Worm (Caenorhabditis elegans) whole organism, L4 larva: ENCODE measurements around the gene mlp-1.
A peak's percentile ranks its signal among the peaks of the same experiment; 100 is the strongest.

Experiments
- D1046.2 ChIP-seq: fragments of 200-800 bp; sonication (Bioruptor generic); IDR thresholded peaks from 2 replicates; pipeline ENCODE4 v1.3.6; 2022; ENCODE audit warnings: missing genetic modification characterization, missing compliant biosample characterization
- F10B5.3 ChIP-seq: sonication (generic microtip); optimal IDR thresholded peaks from 2 replicates; lab custom pipeline; 2016; ENCODE audit warnings: mild to moderate bottlenecking, missing genetic modification characterization, missing compliant biosample characterization
- F26F4.8 ChIP-seq: fragments of 200-800 bp; sonication (Bioruptor generic); conservative IDR thresholded peaks from 2 replicates; pipeline ENCODE4 v1.3.6; 2022; ENCODE audit warnings: missing genetic modification characterization, missing compliant biosample characterization
- F37D6.2 ChIP-seq: sonication (generic microtip); optimal IDR thresholded peaks from 2 replicates; lab custom pipeline; 2016; ENCODE audit warnings: mild to moderate bottlenecking, missing genetic modification characterization, missing compliant biosample characterization
- F49E8.2 ChIP-seq: sonication (generic microtip); optimal IDR thresholded peaks from 2 replicates; lab custom pipeline; 2016; ENCODE audit warnings: missing compliant biosample characterization, mild to moderate bottlenecking, missing genetic modification characterization, borderline replicate concordance
- R02D3.7 ChIP-seq: fragments of 150-350 bp; sonication (generic microtip); optimal IDR thresholded peaks from 3 replicates; lab custom pipeline; 2014; ENCODE audit warnings: missing biosample characterization, missing genetic modification characterization
- T20F7.1 ChIP-seq: fragments of 200-800 bp; sonication (Bioruptor generic); optimal IDR thresholded peaks from 2 replicates; lab custom pipeline; 2018; ENCODE audit warnings: mild to moderate bottlenecking, missing genetic modification characterization, missing compliant biosample characterization
- T26A8.4 ChIP-seq: fragments of 200-800 bp; sonication (Bioruptor generic); IDR thresholded peaks from 2 replicates; pipeline ENCODE4 v1.3.6; 2022; ENCODE audit warnings: missing genetic modification characterization, missing compliant biosample characterization
- Y105C5A.15 ChIP-seq: fragments of 200-800 bp; sonication (Bioruptor generic); IDR thresholded peaks from 2 replicates; pipeline ENCODE4 v1.3.6; 2022; ENCODE audit warnings: missing genetic modification characterization, missing compliant biosample characterization
- Y5F2A.4 ChIP-seq: fragments of 200-800 bp; sonication (Bioruptor generic); optimal IDR thresholded peaks from 2 replicates; lab custom pipeline; 2018; ENCODE audit warnings: mild to moderate bottlenecking, missing genetic modification characterization, missing compliant biosample characterization
- aly-2 ChIP-seq: sonication (generic microtip); optimal IDR thresholded peaks from 2 replicates; lab custom pipeline; 2018; ENCODE audit warnings: missing biosample characterization, missing genetic modification characterization
- ama-1 ChIP-seq: fragments of 150-350 bp; optimal IDR thresholded peaks from 2 replicates; lab custom pipeline; 2014; ENCODE audit warnings: inconsistent platforms, mixed read lengths
- ceh-20 ChIP-seq: fragments of 200-800 bp; sonication (Bioruptor generic); IDR thresholded peaks from 2 replicates; pipeline ENCODE4 v1.3.6; 2022; ENCODE audit warnings: missing genetic modification reagents, missing genetic modification characterization, missing compliant biosample characterization
- ceh-32 ChIP-seq: sonication (generic microtip); optimal IDR thresholded peaks from 2 replicates; lab custom pipeline; 2016; ENCODE audit warnings: mild to moderate bottlenecking, missing genetic modification characterization, missing compliant biosample characterization; ENCODE audit not compliant: poor library complexity
- ceh-82 ChIP-seq: sonication (generic microtip); optimal IDR thresholded peaks from 2 replicates; lab custom pipeline; 2017; ENCODE audit warnings: missing biosample characterization, missing genetic modification characterization
- daf-16 ChIP-seq, 3 experiments: sonication (generic microtip); optimal IDR thresholded peaks; 2 replicates each; lab custom pipeline; 2016 to 2017; ENCODE audit warnings: missing genetic modification characterization in 3 of 3, missing genetic modification reagents in 3 of 3, mild to moderate bottlenecking in 2 of 3, missing compliant biosample characterization in 2 of 3, missing biosample characterization in 1 of 3, moderate library complexity in 1 of 3
- dve-1 ChIP-seq: sonication (generic microtip); optimal IDR thresholded peaks from 2 replicates; lab custom pipeline; 2017; ENCODE audit warnings: antibody characterized with exemption, mild to moderate bottlenecking, missing genetic modification characterization, missing compliant biosample characterization; ENCODE audit not compliant: insufficient read depth
- fkh-10 ChIP-seq: fragments of 150-350 bp; optimal IDR thresholded peaks from 2 replicates; lab custom pipeline; 2014; ENCODE audit warnings: missing biosample characterization, missing genetic modification reagents, missing genetic modification characterization
- fos-1 ChIP-seq: fragments of 150-350 bp; optimal IDR thresholded peaks from 2 replicates; lab custom pipeline; 2014; ENCODE audit warnings: missing biosample characterization, missing genetic modification characterization
- hlh-11 ChIP-seq: fragments of 200-800 bp; sonication (Bioruptor generic); optimal IDR thresholded peaks from 2 replicates; lab custom pipeline; 2018; ENCODE audit warnings: mild to moderate bottlenecking, missing genetic modification characterization, missing compliant biosample characterization
- jun-1 ChIP-seq: fragments of 150-350 bp; optimal IDR thresholded peaks from 2 replicates; lab custom pipeline; 2014; ENCODE audit warnings: missing biosample characterization, missing genetic modification reagents, missing genetic modification characterization
- lin-1 ChIP-seq: fragments of 200-800 bp; sonication (Bioruptor generic); IDR thresholded peaks from 2 replicates; pipeline ENCODE4 v1.3.6; 2022; ENCODE audit warnings: missing genetic modification reagents, missing genetic modification characterization, missing compliant biosample characterization
- lin-29 ChIP-seq: fragments of 200-800 bp; sonication (Bioruptor generic); IDR thresholded peaks from 2 replicates; pipeline ENCODE4 v1.3.6; 2022; ENCODE audit warnings: missing genetic modification reagents, missing genetic modification characterization, missing compliant biosample characterization
- lin-38 ChIP-seq: fragments of 200-800 bp; sonication (Bioruptor generic); IDR thresholded peaks from 2 replicates; pipeline ENCODE4 v1.3.6; 2022; ENCODE audit warnings: missing genetic modification reagents, missing genetic modification characterization, missing compliant biosample characterization
- lin-39 ChIP-seq: fragments of 150-350 bp; optimal IDR thresholded peaks from 2 replicates; lab custom pipeline; 2014; ENCODE audit warnings: missing biosample characterization, missing genetic modification reagents, missing genetic modification characterization
- madf-9 ChIP-seq: fragments of 200-800 bp; sonication (Bioruptor generic); conservative IDR thresholded peaks from 2 replicates; pipeline ENCODE4 v1.3.6; 2022; ENCODE audit warnings: missing genetic modification reagents, missing genetic modification characterization, missing compliant biosample characterization
- mes-2 ChIP-seq: sonication (generic microtip); optimal IDR thresholded peaks from 2 replicates; lab custom pipeline; 2016; ENCODE audit warnings: missing genotype, mild to moderate bottlenecking, missing genetic modification characterization, missing compliant biosample characterization; ENCODE audit not compliant: poor library complexity, severe bottlenecking
- mxl-2 ChIP-seq: fragments of 200-800 bp; sonication (Bioruptor generic); conservative IDR thresholded peaks from 2 replicates; pipeline ENCODE4 v1.3.6; 2022; ENCODE audit warnings: missing genetic modification reagents, missing genetic modification characterization, missing compliant biosample characterization
- nhr-102 ChIP-seq: sonication (generic microtip); optimal IDR thresholded peaks from 2 replicates; lab custom pipeline; 2016; ENCODE audit warnings: mild to moderate bottlenecking, missing genetic modification characterization, moderate library complexity, missing compliant biosample characterization
- nhr-111 ChIP-seq: fragments of 200-800 bp; sonication (Bioruptor generic); optimal IDR thresholded peaks from 2 replicates; lab custom pipeline; 2018; ENCODE audit warnings: mild to moderate bottlenecking, missing genetic modification characterization, missing compliant biosample characterization
- nhr-237 ChIP-seq: sonication (generic microtip); optimal IDR thresholded peaks from 2 replicates; lab custom pipeline; 2017; ENCODE audit warnings: missing biosample characterization, missing genetic modification characterization
- nhr-42 ChIP-seq: fragments of 200-800 bp; sonication (Bioruptor generic); IDR thresholded peaks from 2 replicates; pipeline ENCODE4 v1.3.6; 2022; ENCODE audit warnings: missing genetic modification characterization, missing compliant biosample characterization
- nhr-48 ChIP-seq: sonication (generic microtip); optimal IDR thresholded peaks from 2 replicates; lab custom pipeline; 2016; ENCODE audit warnings: mild to moderate bottlenecking, missing genetic modification characterization, missing compliant biosample characterization
- nhr-76 ChIP-seq: fragments of 150-350 bp; optimal IDR thresholded peaks from 2 replicates; lab custom pipeline; 2014; ENCODE audit warnings: missing biosample characterization, missing genetic modification characterization
- nhr-77 ChIP-seq: fragments of 150-350 bp; optimal IDR thresholded peaks from 2 replicates; lab custom pipeline; 2014; ENCODE audit warnings: missing biosample characterization, missing genetic modification characterization
- pha-4 ChIP-seq, 2 experiments: fragments of 150-350 bp in 1 of 2; fragments of 200-800 bp in 1 of 2; sonication (Bioruptor generic) in 1 of 2; IDR thresholded peaks in 1 of 2; optimal IDR thresholded peaks in 1 of 2; 2 replicates each; pipeline versions ENCODE4 v1.3.6 to Lab custom; 2014 to 2022; ENCODE audit warnings: missing genetic modification characterization in 2 of 2, missing genetic modification reagents in 2 of 2, missing biosample characterization in 1 of 2, missing compliant biosample characterization in 1 of 2
- saeg-2 ChIP-seq: fragments of 200-800 bp; sonication (Bioruptor generic); IDR thresholded peaks from 2 replicates; pipeline ENCODE4 v1.3.6; 2022; ENCODE audit warnings: missing genetic modification reagents, missing genetic modification characterization, missing compliant biosample characterization
- snpc-1.2 ChIP-seq: fragments of 200-800 bp; sonication (Bioruptor generic); IDR thresholded peaks from 2 replicates; pipeline ENCODE4 v1.3.6; 2022; ENCODE audit warnings: missing genetic modification reagents, missing genetic modification characterization, missing compliant biosample characterization
- spr-1 ChIP-seq: sonication (generic microtip); optimal IDR thresholded peaks from 2 replicates; lab custom pipeline; 2016; ENCODE audit warnings: mild to moderate bottlenecking, missing genetic modification characterization, missing compliant biosample characterization
- spr-3 ChIP-seq: fragments of 200-800 bp; sonication (Bioruptor generic); optimal IDR thresholded peaks from 2 replicates; lab custom pipeline; 2018; ENCODE audit warnings: mild to moderate bottlenecking, missing genetic modification characterization, missing compliant biosample characterization
- tra-1 ChIP-seq: fragments of 200-800 bp; sonication (Bioruptor generic); IDR thresholded peaks from 2 replicates; pipeline ENCODE4 v1.3.6; 2022; ENCODE audit warnings: missing genetic modification reagents, missing genetic modification characterization, missing compliant biosample characterization
- unc-130 ChIP-seq: sonication (generic microtip); optimal IDR thresholded peaks from 2 replicates; lab custom pipeline; 2016; ENCODE audit warnings: missing genetic modification reagents, missing genetic modification characterization, missing compliant biosample characterization
- unc-62 ChIP-seq, 3 experiments: fragments of 150-350 bp in 1 of 3; sonication (generic microtip); optimal IDR thresholded peaks in 2 of 3; peaks in 1 of 3; 1 replicate in 1 of 3; 2 replicates in 2 of 3; lab custom pipeline; 2014 to 2017; ENCODE audit warnings: missing biosample characterization in 3 of 3, missing genetic modification characterization in 3 of 3, missing genetic modification reagents in 3 of 3, missing genotype in 1 of 3
- zag-1 ChIP-seq: fragments of 150-350 bp; optimal IDR thresholded peaks from 2 replicates; lab custom pipeline; 2014; ENCODE audit warnings: missing biosample characterization, missing genetic modification characterization
- zfp-2 ChIP-seq: sonication (generic microtip); optimal IDR thresholded peaks from 2 replicates; lab custom pipeline; 2016; ENCODE audit warnings: mild to moderate bottlenecking, missing genetic modification characterization, missing compliant biosample characterization
- zip-2 ChIP-seq: fragments of 150-350 bp; optimal IDR thresholded peaks from 2 replicates; lab custom pipeline; 2014; ENCODE audit warnings: missing biosample characterization, missing genetic modification characterization
- ztf-7 ChIP-seq: fragments of 150-350 bp; optimal IDR thresholded peaks from 2 replicates; lab custom pipeline; 2014; ENCODE audit warnings: missing biosample characterization, missing genetic modification characterization

Gene mlp-1

DNA sequence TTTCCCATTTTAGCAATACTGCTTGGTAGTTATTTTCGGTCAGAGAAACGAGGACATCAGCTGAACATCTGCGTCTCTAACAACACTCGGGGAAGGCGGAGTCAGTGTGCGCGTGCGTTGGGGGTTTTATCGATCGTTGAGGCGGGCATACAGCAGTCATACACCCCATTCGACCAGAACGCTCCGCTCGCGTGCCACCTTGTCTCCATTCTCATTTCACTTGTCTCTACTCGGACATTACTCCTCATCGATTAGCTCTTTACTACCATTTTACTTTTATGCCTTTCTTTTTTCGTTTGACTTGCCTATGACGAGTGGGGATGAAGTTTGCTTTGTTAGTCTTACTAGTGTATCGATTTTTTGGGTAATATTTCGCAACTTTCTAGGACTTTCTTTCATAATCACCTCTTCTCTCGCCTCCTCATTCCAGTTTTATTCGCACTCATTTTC is 34.3 kb downstream of the mlp-1 start (continued):
- TF ChIP-seq lin-39 (tag; lab: Kevin White, UChicago), result no peak
- no peak for TF ChIP-seq nhr-48 (tag; lab: Kevin White, UChicago)
- peak; percentile 51; the same call in 1 of the 2 replicates for TF ChIP-seq pha-4 (GFP tag; IDR thresholded peaks at IDR 0.05; lab: Robert Waterston, UW)
- peak; percentile 69 for TF ChIP-seq pha-4 (tag; optimal IDR thresholded peaks at IDR 0.05; lab: Kevin White, UChicago)
- TF ChIP-seq F26F4.8 (GFP tag; lab: Robert Waterston, UW), result no peak
- TF ChIP-seq T20F7.1 (GFP tag; lab: Kevin White, UChicago), result peak; percentile 44
- TF ChIP-seq unc-130 (GFP tag; lab: Kevin White, UChicago), result no peak
- TF ChIP-seq R02D3.7 (tag; lab: Kevin White, UChicago), result no peak
- peak; percentile 97 for TF ChIP-seq ama-1 (lab: Kevin White, UChicago)
- no peak; the same call in 1 of the 2 replicates for TF ChIP-seq lin-29 (GFP tag; lab: Robert Waterston, UW)
- TF ChIP-seq dve-1 (tag; lab: Kevin White, UChicago), result peak; percentile 85
- TF ChIP-seq lin-38 (GFP tag; lab: Robert Waterston, UW), result peak; percentile 53
- TF ChIP-seq fkh-10, result no peak
- no peak for TF ChIP-seq jun-1 (tag; lab: Kevin White, UChicago)
- TF ChIP-seq T26A8.4, result 0 out of 2 replicates have a peak, but pooled peaks have one; percentile 46
- TF ChIP-seq hlh-11 (tag; lab: Kevin White, UChicago), result peak; percentile 92
- no peak for TF ChIP-seq ceh-82 (tag; lab: Kevin White, UChicago)
- TF ChIP-seq nhr-76 (tag; lab: Kevin White, UChicago), result no peak
- TF ChIP-seq nhr-42 (GFP tag; lab: Robert Waterston, UW), result no peak
- no peak for TF ChIP-seq zag-1 (tag; lab: Kevin White, UChicago)
- 0 out of 2 replicates have a peak, but pooled peaks have one; percentile 28 for TF ChIP-seq mxl-2 (GFP tag; lab: Robert Waterston, UW)
- no peak; the same call in 1 of the 2 replicates for TF ChIP-seq lin-1
- TF ChIP-seq spr-3 (GFP tag; lab: Kevin White, UChicago), result no peak
- TF ChIP-seq F10B5.3, result no peak
- TF ChIP-seq aly-2 (tag; lab: Kevin White, UChicago), result no peak
- TF ChIP-seq nhr-102, result no peak
- TF ChIP-seq spr-1 (tag; lab: Kevin White, UChicago), result peak; percentile 40
- TF ChIP-seq madf-9, result peak; percentile 59
- no peak for TF ChIP-seq F49E8.2
- no peak for TF ChIP-seq ceh-32 (tag; lab: Kevin White, UChicago)
- TF ChIP-seq saeg-2 (GFP tag; lab: Robert Waterston, UW), result no peak
- no peak for TF ChIP-seq Y105C5A.15 (GFP tag; lab: Robert Waterston, UW)

DNA sequence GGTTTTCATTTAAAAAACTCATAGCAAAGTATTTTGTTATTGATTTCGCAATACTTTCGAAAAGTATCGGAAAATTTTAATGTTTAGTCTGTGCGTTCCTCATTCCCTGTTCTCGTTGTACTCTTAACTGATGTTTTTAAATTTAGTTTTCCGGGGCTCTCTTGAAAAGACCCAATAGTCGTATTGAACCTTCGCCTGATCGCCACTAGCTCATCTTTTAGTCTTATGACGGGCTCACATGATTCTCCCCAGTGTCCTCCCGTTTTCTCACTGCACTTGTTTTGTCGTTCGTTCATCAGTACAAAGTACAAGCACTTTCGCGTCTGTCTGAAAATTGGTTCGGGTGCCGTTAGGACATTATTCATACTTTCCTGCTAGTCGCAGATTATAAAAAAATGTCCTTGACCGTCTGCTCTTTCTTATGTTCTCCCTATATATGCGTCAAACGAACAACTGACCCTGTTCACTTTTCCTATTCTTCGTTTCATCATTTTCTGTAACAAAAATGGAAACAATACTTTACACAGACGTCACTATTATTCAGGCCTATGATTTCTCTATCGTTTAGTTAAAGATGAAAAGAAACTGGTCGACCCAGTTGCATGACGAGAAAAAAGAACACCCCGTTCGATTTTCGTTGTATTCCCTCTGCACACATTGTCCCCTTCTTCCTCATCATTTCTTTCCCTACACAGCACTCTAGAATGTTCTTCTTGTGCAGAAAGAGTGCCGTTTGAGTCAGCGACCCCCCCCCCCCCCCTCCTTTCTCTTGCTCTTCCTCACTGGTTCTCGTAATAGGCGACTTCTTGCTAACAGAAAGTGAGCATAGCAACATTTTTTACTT is 35.2 kb downstream of the mlp-1 start, which contains the start of gene ubq-1:
TSS of gene ubq-1 (plus strand) at position 802 of the 844 bp plus-strand sequence.
- TF ChIP-seq mes-2 (tag; lab: Kevin White, UChicago) (peak; percentile 10), nhr-111 (GFP tag; lab: Kevin White, UChicago) (no peak), fos-1 (tag; lab: Kevin White, UChicago) (no peak), F37D6.2 (tag; lab: Kevin White, UChicago) (no peak), tra-1 (GFP tag; lab: Robert Waterston, UW) (no peak), Y5F2A.4 (no peak), saeg-2 (GFP tag; lab: Robert Waterston, UW) (no peak), nhr-237 (tag; lab: Kevin White, UChicago) (no peak), zfp-2 (tag; lab: Kevin White, UChicago) (no peak), zip-2 (no peak), ztf-7 (tag; lab: Kevin White, UChicago) (peak; percentile 12), nhr-77 (tag; lab: Kevin White, UChicago) (no peak), D1046.2 (GFP tag; lab: Robert Waterston, UW) (no peak), unc-62 (GFP tag; optimal IDR thresholded peaks at IDR 0.05 in 1 of 2; lab: Kevin White, UChicago) (peak in 1 of 2 experiments; percentile 96), unc-62 (tag; optimal IDR thresholded peaks at IDR 0.05; lab: Kevin White, UChicago) (no peak), ceh-20 (GFP tag; lab: Robert Waterston, UW) (no peak), snpc-1.2 (GFP tag; lab: Robert Waterston, UW) (no peak), pha-4 (GFP tag; IDR thresholded peaks at IDR 0.05; lab: Robert Waterston, UW) (peak; percentile 27; the same call in 1 of the 2 replicates), pha-4 (tag; optimal IDR thresholded peaks at IDR 0.05; lab: Kevin White, UChicago) (no peak), jun-1 (tag; lab: Kevin White, UChicago) (no peak), T26A8.4 (peak; percentile 25), daf-16 (GFP tag; optimal IDR thresholded peaks at IDR 0.05; lab: Kevin White, UChicago) (no peak), daf-16 (tag; optimal IDR thresholded peaks at IDR 0.05; lab: Kevin White, UChicago) (peak; percentile 0)
